Fruit fly (Drosophila melanogaster): Measurements from ENCODE around the gene msk.

Gene msk

dm6 chr3L:8110171-8110570 is 5.8 kb upstream of the msk start, which contains the start of gene Nulp1 (continued):
- TF ChIP-seq pum (GFP tag; optimal IDR thresholded peaks at IDR 0.05) (no peak), pb (GFP tag; optimal IDR thresholded peaks at IDR 0.05) (no peak), slbo (GFP tag; IDR thresholded peaks at IDR 0.05) (peak; percentile 74), gem (tag; optimal IDR thresholded peaks at IDR 0.05) (no peak), CG2678 (tag; optimal IDR thresholded peaks at IDR 0.05) (no peak), lilli (GFP tag; optimal IDR thresholded peaks at IDR 0.05) (peak; percentile 23), Lhr (GFP tag; optimal IDR thresholded peaks at IDR 0.05) (peak; percentile 11), cato (GFP tag; optimal IDR thresholded peaks at IDR 0.05; ENCODE audit: borderline replicate concordance) (no peak), HLH3B (GFP tag; IDR thresholded peaks at IDR 0.05) (no peak), CG17385 (GFP tag; optimal IDR thresholded peaks at IDR 0.05) (no peak), luna (GFP tag; optimal IDR thresholded peaks at IDR 0.05) (no peak), pho (GFP tag; optimal IDR thresholded peaks at IDR 0.05) (no peak), Gsc (GFP tag; IDR thresholded peaks at IDR 0.05) (no peak), CG10267 (tag; optimal IDR thresholded peaks at IDR 0.05) (peak; percentile 91), tio (GFP tag; optimal IDR thresholded peaks at IDR 0.05) (no peak), CG17829 (tag; optimal IDR thresholded peaks at IDR 0.05) (no peak), CG3847 (GFP tag; IDR thresholded peaks at IDR 0.05) (peak; percentile 65), pfk (GFP tag; optimal IDR thresholded peaks at IDR 0.05) (no peak), bab2 (GFP tag; optimal IDR thresholded peaks at IDR 0.05) (peak; percentile 5)

dm6 chr3L:8116809-8117208 is 830 bp downstream of the msk start:
- TF ChIP-seq tna (GFP tag; IDR thresholded peaks at IDR 0.05; ENCODE audit: partially characterized antibody) = no peak
- peak; percentile 43 for TF ChIP-seq Bgb (GFP tag; IDR thresholded peaks at IDR 0.05; ENCODE audit: partially characterized antibody)
- TF ChIP-seq sug (tag; optimal IDR thresholded peaks at IDR 0.05) = peak; percentile 31
- TF ChIP-seq CG3838 (GFP tag; optimal IDR thresholded peaks at IDR 0.05) = no peak
- no peak for TF ChIP-seq tin (GFP tag; optimal IDR thresholded peaks at IDR 0.05)
- TF ChIP-seq ewg (GFP tag; optimal IDR thresholded peaks at IDR 0.05) = no peak
- no peak for TF ChIP-seq mld (GFP tag; IDR thresholded peaks at IDR 0.05; ENCODE audit: partially characterized antibody)
- TF ChIP-seq Ets65A (GFP tag) = peak; percentile 13
- no peak for TF ChIP-seq CG13424 (tag; optimal IDR thresholded peaks at IDR 0.05)
- TF ChIP-seq lilli (GFP tag; optimal IDR thresholded peaks at IDR 0.05) = no peak
- no peak for TF ChIP-seq tup (GFP tag; optimal IDR thresholded peaks at IDR 0.05)
- TF ChIP-seq kay (GFP tag; optimal IDR thresholded peaks at IDR 0.05) = peak; percentile 47
- 0 out of 3 replicates have a peak, but pooled peaks have one; percentile 12 for TF ChIP-seq CG34224 (GFP tag; IDR thresholded peaks at IDR 0.05; ENCODE audit: partially characterized antibody)
- TF ChIP-seq PHDP (tag; optimal IDR thresholded peaks at IDR 0.05) = no peak
- TF ChIP-seq Pdp1 (GFP tag; optimal IDR thresholded peaks at IDR 0.05) = peak in 1 of 2 experiments; percentile 76
- no peak for TF ChIP-seq BtbVII (GFP tag; optimal IDR thresholded peaks at IDR 0.05)
- peak; percentile 27 for TF ChIP-seq crol (GFP tag; IDR thresholded peaks at IDR 0.05)
- 0 out of 4 replicates have a peak, but pooled peaks have one; percentile 15 for TF ChIP-seq Gug (GFP tag; IDR thresholded peaks at IDR 0.05)
- TF ChIP-seq ATbp (GFP tag; optimal IDR thresholded peaks at IDR 0.05) = no peak
- TF ChIP-seq HHEX (GFP tag; optimal IDR thresholded peaks at IDR 0.05) = no peak
- peak; percentile 18 for TF ChIP-seq CG10543 (GFP tag; optimal IDR thresholded peaks at IDR 0.05)
- TF ChIP-seq hkb (optimal IDR thresholded peaks at IDR 0.05) = no peak
- TF ChIP-seq hkb (GFP tag; IDR thresholded peaks at IDR 0.05) = 0 out of 2 replicates have a peak, but pooled peaks have one; percentile 15
- peak; percentile 48; the same call in 1 of the 2 replicates for TF ChIP-seq slbo (GFP tag; IDR thresholded peaks at IDR 0.05)
- TF ChIP-seq Xbp1 (GFP tag; optimal IDR thresholded peaks at IDR 0.05) = no peak
- TF ChIP-seq CG1832 (GFP tag; optimal IDR thresholded peaks at IDR 0.05) = no peak
- TF ChIP-seq otp (GFP tag; IDR thresholded peaks at IDR 0.05) = 0 out of 3 replicates have a peak, but pooled peaks have one; percentile 12
- no peak for TF ChIP-seq wor (GFP tag; IDR thresholded peaks at IDR 0.05)
- TF ChIP-seq row (GFP tag; IDR thresholded peaks at IDR 0.05) = 0 out of 3 replicates have a peak, but pooled peaks have one; percentile 19
- no peak for TF ChIP-seq gce (GFP tag; IDR thresholded peaks at IDR 0.05)
- TF ChIP-seq MESR4 (GFP tag; optimal IDR thresholded peaks at IDR 0.05) = no peak
- peak; percentile 74 for TF ChIP-seq Med (GFP tag)
- TF ChIP-seq CG18011 (GFP tag; optimal IDR thresholded peaks at IDR 0.05) = no peak

Data from whole organism, embryonic.